Worm (Caenorhabditis elegans) whole organism, L2 larva: ENCODE measurements around the gene nep-11.
"Not testable (repeated sequence)": the region's sequence is repeated elsewhere in the genome, so short reads cannot be mapped to it uniquely, and the experiment has no call there.

Experiments
- F13H6.1 ChIP-seq: sonication (generic microtip); optimal IDR thresholded peaks from 2 replicates; lab custom pipeline; 2016; ENCODE audit warnings: missing genetic modification characterization, missing compliant biosample characterization
- Y55F3AM.14 ChIP-seq: fragments of 200-800 bp; sonication (Bioruptor generic); optimal IDR thresholded peaks from 2 replicates; lab custom pipeline; 2018; ENCODE audit warnings: mild to moderate bottlenecking, missing genetic modification characterization, missing compliant biosample characterization
- aly-2 ChIP-seq: fragments of 150-350 bp; optimal IDR thresholded peaks from 2 replicates; lab custom pipeline; 2014; ENCODE audit warnings: missing biosample characterization, missing genetic modification characterization
- ceh-16 ChIP-seq: fragments of 150-350 bp; optimal IDR thresholded peaks from 2 replicates; lab custom pipeline; 2014; ENCODE audit warnings: missing biosample characterization, missing genetic modification characterization
- ceh-82 ChIP-seq: fragments of 150-350 bp; optimal IDR thresholded peaks from 2 replicates; lab custom pipeline; 2014; ENCODE audit warnings: missing biosample characterization, missing genetic modification characterization
- crh-2 ChIP-seq: sonication (generic microtip); optimal IDR thresholded peaks from 2 replicates; lab custom pipeline; 2017; ENCODE audit warnings: missing biosample characterization, missing genetic modification characterization
- egl-27 ChIP-seq: sonication (generic microtip); optimal IDR thresholded peaks from 3 replicates; lab custom pipeline; 2017; ENCODE audit warnings: missing biosample characterization, missing genetic modification reagents, missing genetic modification characterization
- elt-1 ChIP-seq: fragments of 150-350 bp; optimal IDR thresholded peaks from 2 replicates; lab custom pipeline; 2014; ENCODE audit warnings: missing biosample characterization, missing genetic modification characterization
- elt-3 ChIP-seq: sonication (generic microtip); optimal IDR thresholded peaks from 2 replicates; lab custom pipeline; 2017; ENCODE audit warnings: missing biosample characterization, missing genetic modification characterization
- gmeb-1 ChIP-seq: fragments of 150-350 bp; optimal IDR thresholded peaks from 2 replicates; lab custom pipeline; 2014; ENCODE audit warnings: missing biosample characterization, missing genetic modification characterization
- lin-11 ChIP-seq: fragments of 150-350 bp; sonication (generic microtip); optimal IDR thresholded peaks from 2 replicates; lab custom pipeline; 2014; ENCODE audit warnings: missing biosample characterization, missing genetic modification characterization, inconsistent platforms, mixed read lengths
- lin-13 ChIP-seq: fragments of 150-350 bp; optimal IDR thresholded peaks from 2 replicates; lab custom pipeline; 2014; ENCODE audit warnings: missing biosample characterization, missing genetic modification reagents, missing genetic modification characterization
- lsy-2 ChIP-seq, 2 experiments: fragments of 150-350 bp in 1 of 2; sonication (generic microtip) in 1 of 2; optimal IDR thresholded peaks; 2 replicates each; lab custom pipeline; 2014 to 2017; ENCODE audit warnings: missing biosample characterization in 2 of 2, missing genetic modification characterization in 2 of 2
- mab-5 ChIP-seq: fragments of 150-350 bp; optimal IDR thresholded peaks from 2 replicates; lab custom pipeline; 2014; ENCODE audit warnings: missing biosample characterization, missing genetic modification characterization
- mbf-1 ChIP-seq: sonication (generic microtip); optimal IDR thresholded peaks from 2 replicates; lab custom pipeline; 2017; ENCODE audit warnings: missing biosample characterization, missing genetic modification characterization
- mdl-1 ChIP-seq, 2 experiments: fragments of 150-350 bp in 1 of 2; sonication (generic microtip) in 1 of 2; optimal IDR thresholded peaks; 2 replicates each; lab custom pipeline; 2017; ENCODE audit warnings: missing biosample characterization in 2 of 2, missing genetic modification characterization in 2 of 2
- nhr-10 ChIP-seq: sonication (generic microtip); optimal IDR thresholded peaks from 2 replicates; lab custom pipeline; 2017; ENCODE audit warnings: missing biosample characterization, missing genetic modification characterization
- nhr-11 ChIP-seq: fragments of 150-350 bp; optimal IDR thresholded peaks from 2 replicates; lab custom pipeline; 2014; ENCODE audit warnings: missing biosample characterization, missing genetic modification characterization
- nhr-12 ChIP-seq: fragments of 150-350 bp; optimal IDR thresholded peaks from 2 replicates; lab custom pipeline; 2014; ENCODE audit warnings: missing biosample characterization, missing genetic modification characterization
- nhr-129 ChIP-seq: fragments of 150-350 bp; optimal IDR thresholded peaks from 2 replicates; lab custom pipeline; 2014; ENCODE audit warnings: missing biosample characterization, missing genetic modification characterization
- nhr-21 ChIP-seq: fragments of 150-350 bp; optimal IDR thresholded peaks from 2 replicates; lab custom pipeline; 2014; ENCODE audit warnings: missing biosample characterization, missing genetic modification characterization
- nhr-23 ChIP-seq: fragments of 150-350 bp; optimal IDR thresholded peaks from 2 replicates; lab custom pipeline; 2014; ENCODE audit warnings: missing biosample characterization, missing genetic modification reagents, missing genetic modification characterization
- nhr-237 ChIP-seq: fragments of 150-350 bp; optimal IDR thresholded peaks from 2 replicates; lab custom pipeline; 2014; ENCODE audit warnings: missing biosample characterization, missing genetic modification characterization
- nhr-77 ChIP-seq: fragments of 150-350 bp; optimal IDR thresholded peaks from 2 replicates; lab custom pipeline; 2014; ENCODE audit warnings: missing biosample characterization, missing genetic modification characterization
- peb-1 ChIP-seq: fragments of 150-350 bp; optimal IDR thresholded peaks from 2 replicates; lab custom pipeline; 2014; ENCODE audit warnings: missing biosample characterization, missing genetic modification characterization
- sem-4 ChIP-seq: fragments of 150-350 bp; optimal IDR thresholded peaks from 2 replicates; lab custom pipeline; 2014; ENCODE audit warnings: missing biosample characterization, missing genetic modification reagents, missing genetic modification characterization
- snpc-4 ChIP-seq: fragments of 150-350 bp; optimal IDR thresholded peaks from 2 replicates; lab custom pipeline; 2014; ENCODE audit warnings: missing biosample characterization, missing genetic modification characterization
- unc-39 ChIP-seq: fragments of 150-350 bp; optimal IDR thresholded peaks from 2 replicates; lab custom pipeline; 2014; ENCODE audit warnings: missing biosample characterization, missing genetic modification characterization
- unc-55 ChIP-seq: fragments of 150-350 bp; sonication (generic microtip); optimal IDR thresholded peaks from 3 replicates; lab custom pipeline; 2014; ENCODE audit warnings: missing biosample characterization, missing genetic modification reagents, missing genetic modification characterization
- unc-62 ChIP-seq: fragments of 150-350 bp; optimal IDR thresholded peaks from 2 replicates; lab custom pipeline; 2014; ENCODE audit warnings: missing biosample characterization, missing genetic modification reagents, missing genetic modification characterization
- ztf-1 ChIP-seq: fragments of 200-800 bp; sonication (Bioruptor generic); conservative IDR thresholded peaks from 2 replicates; pipeline ENCODE4 v1.3.6; 2022; ENCODE audit warnings: missing genetic modification characterization, missing compliant biosample characterization
- ztf-4 ChIP-seq: fragments of 150-350 bp; optimal IDR thresholded peaks from 2 replicates; lab custom pipeline; 2014; ENCODE audit warnings: missing biosample characterization, missing genetic modification characterization

nep-11 gene

DNA sequence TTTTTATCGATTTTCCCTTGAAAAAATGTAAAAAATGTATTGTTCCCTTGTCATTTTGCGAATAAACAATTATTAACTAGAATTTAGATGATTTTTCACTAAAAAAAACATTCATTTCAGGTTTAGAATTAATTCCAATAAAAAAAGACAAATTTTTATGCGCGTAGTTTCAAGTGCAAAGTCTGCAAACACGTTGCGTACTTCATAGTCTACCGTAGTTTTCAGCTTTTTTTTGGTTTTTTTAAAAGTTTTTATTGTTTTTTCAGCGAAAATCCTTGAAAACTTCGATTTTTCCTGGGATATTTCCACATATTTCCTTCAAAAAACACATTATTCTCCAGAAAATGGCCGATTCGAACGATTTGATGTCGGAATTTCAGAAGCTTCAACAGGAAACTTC lies 28.2 kb upstream of the nep-11 start, which contains the start of gene C16C8.11:
Gene C16C8.11 (plus strand): TSS at position 188 of the 400 bp plus-strand sequence.
- TF ChIP-seq ztf-4 (tag; lab: Kevin White, UChicago) (no peak), sem-4 (tag; lab: Kevin White, UChicago) (no peak), nhr-12 (tag; lab: Kevin White, UChicago) (no peak), mbf-1 (tag; lab: Kevin White, UChicago) (no peak)

ce11 chrII:3452421-3452820 lies 27.1 kb upstream of the nep-11 start, which contains the start of gene C16C8.12:
Gene C16C8.12, plus strand, starts transcription at chrII:3452721.
- TF ChIP-seq crh-2 (tag; lab: Kevin White, UChicago): no peak
- no peak for TF ChIP-seq lin-11
- no peak for TF ChIP-seq nhr-21
- TF ChIP-seq lsy-2 (tag; optimal IDR thresholded peaks at IDR 0.05; lab: Kevin White, UChicago): no peak
- no peak for TF ChIP-seq nhr-237
- no peak for TF ChIP-seq nhr-23 (tag; lab: Kevin White, UChicago)
- TF ChIP-seq lin-13 (GFP tag; lab: Kevin White, UChicago): no peak
- TF ChIP-seq peb-1 (tag; lab: Kevin White, UChicago): no peak
- no peak for TF ChIP-seq egl-27 (tag; lab: Kevin White, UChicago)
- no peak for TF ChIP-seq unc-39 (tag; lab: Kevin White, UChicago)
- no peak for TF ChIP-seq snpc-4 (tag; lab: Kevin White, UChicago)
- TF ChIP-seq mbf-1 (tag; lab: Kevin White, UChicago): no peak
- TF ChIP-seq ceh-82 (tag; lab: Kevin White, UChicago): no peak
- no peak for TF ChIP-seq aly-2 (tag; lab: Kevin White, UChicago)

DNA sequence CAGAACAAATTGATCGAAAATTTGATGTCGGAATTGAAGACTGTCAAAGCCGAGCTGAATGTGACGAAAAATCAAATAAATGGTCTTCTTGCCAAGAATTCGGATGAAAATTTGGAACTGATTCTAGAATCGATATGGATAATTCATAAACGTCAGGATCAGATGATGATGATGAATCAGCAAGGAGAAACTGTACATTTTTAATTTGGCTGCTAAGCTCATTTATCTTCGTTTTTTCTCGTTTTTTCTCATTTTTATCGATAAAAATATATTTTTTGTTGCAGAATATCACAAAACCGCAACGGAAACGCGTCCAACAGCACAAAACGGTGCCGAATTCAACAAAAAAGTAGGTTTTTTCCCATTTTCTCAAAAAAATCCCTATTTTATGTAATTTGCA lies 24.2 kb upstream of the nep-11 start, which contains the start of gene C16C8.14:
Gene C16C8.14 (plus strand): TSS at position 301 of the 400 bp plus-strand sequence.
- not testable (repeated sequence) for TF ChIP-seq unc-62 (GFP tag; lab: Kevin White, UChicago); nhr-12 (tag; lab: Kevin White, UChicago); mdl-1 (tag; optimal IDR thresholded peaks at IDR 0.05; lab: Kevin White, UChicago)

ce11 chrII:3448776-3449280 lies 23.5 kb upstream of the nep-11 start, which contains the start of gene C16C8.25:
Gene C16C8.25, plus strand, starts transcription at chrII:3449230.
- TF ChIP-seq aly-2 (tag; lab: Kevin White, UChicago): no peak
- TF ChIP-seq nhr-237: no peak
- no peak for TF ChIP-seq nhr-77
- no peak for TF ChIP-seq Y55F3AM.14
- no peak for TF ChIP-seq gmeb-1 (tag; lab: Kevin White, UChicago)
- TF ChIP-seq mab-5: no peak
- no peak for TF ChIP-seq mdl-1 (tag; optimal IDR thresholded peaks at IDR 0.05; lab: Kevin White, UChicago)
- no peak for TF ChIP-seq elt-1 (tag; lab: Kevin White, UChicago)
- TF ChIP-seq nhr-129 (tag; lab: Kevin White, UChicago): no peak
- TF ChIP-seq ztf-1 (GFP tag; lab: Robert Waterston, UW): no peak
- TF ChIP-seq, all 48 proteins: peak for 0

DNA sequence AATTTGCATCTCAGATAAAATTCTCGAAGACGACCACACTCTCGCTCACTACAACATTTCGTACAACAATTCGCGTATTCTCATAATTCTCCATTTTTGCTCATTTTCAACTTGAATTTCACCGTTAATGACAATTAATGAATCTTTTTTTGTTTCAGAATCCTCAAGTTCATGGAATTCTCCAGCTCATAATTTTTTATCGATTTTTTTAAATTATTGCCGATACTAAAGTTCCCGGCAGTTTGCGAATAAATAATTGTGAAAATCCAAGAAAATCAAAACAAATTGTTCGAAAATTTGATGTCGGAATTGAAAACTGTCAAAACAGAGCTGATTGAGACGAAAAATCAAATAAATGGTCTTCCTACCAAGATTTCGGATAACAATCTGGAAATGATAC lies 22.6 kb upstream of the nep-11 start, which contains the start of gene C16C8.21:
Gene C16C8.21 (plus strand): TSS at position 301 of the 400 bp plus-strand sequence.
- TF ChIP-seq nhr-77 (no peak), nhr-21 (no peak), ceh-16 (tag; lab: Kevin White, UChicago) (no peak)

DNA sequence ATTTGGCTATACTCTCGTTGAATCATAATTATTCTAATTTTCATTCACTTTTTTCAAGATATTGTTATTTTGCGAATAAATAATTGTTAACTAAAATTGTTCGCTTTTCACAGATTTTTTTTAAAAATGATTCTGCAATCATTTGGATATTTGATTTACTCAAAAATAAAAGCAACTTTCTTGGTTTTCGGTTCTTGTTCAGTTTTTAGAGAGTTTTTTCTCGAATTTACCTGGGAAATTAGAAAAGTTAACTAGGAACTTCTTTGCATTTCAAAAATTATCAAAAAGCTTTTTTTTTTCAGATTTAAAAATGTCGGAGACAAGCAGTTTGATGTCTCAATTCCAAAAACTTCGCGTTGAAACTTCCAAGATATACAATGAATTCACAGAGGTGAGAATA lies 21.3 kb upstream of the nep-11 start, which contains the start of the genes C16C8.20 and gldi-6:
Gene C16C8.20 (plus strand): TSS at position 301 of the 400 bp plus-strand sequence.
Gene gldi-6 (plus strand): TSS at position 301 of the 400 bp plus-strand sequence.
- TF ChIP-seq sem-4 (tag; lab: Kevin White, UChicago) (no peak), nhr-23 (tag; lab: Kevin White, UChicago) (no peak), ztf-4 (tag; lab: Kevin White, UChicago) (no peak), F13H6.1 (tag; lab: Kevin White, UChicago) (no peak), nhr-12 (tag; lab: Kevin White, UChicago) (no peak), nhr-11 (tag; lab: Kevin White, UChicago) (no peak), ceh-16 (tag; lab: Kevin White, UChicago) (no peak), nhr-10 (no peak), unc-55 (GFP tag; lab: Kevin White, UChicago) (no peak), elt-3 (no peak), lin-11 (no peak)
